Worm (Caenorhabditis elegans) whole organism, L2 larva: ENCODE results near the gene srp-3.
A peak's percentile ranks its signal among the peaks of the same experiment; 100 is the strongest.

ENCODE experiments used
- C34F6.9 ChIP-seq: fragments of 150-350 bp; optimal IDR thresholded peaks from 2 replicates; lab custom pipeline; 2014; ENCODE audit warnings: missing biosample characterization, missing genetic modification characterization
- F13H6.1 ChIP-seq: sonication (generic microtip); optimal IDR thresholded peaks from 2 replicates; lab custom pipeline; 2016; ENCODE audit warnings: missing genetic modification characterization, missing compliant biosample characterization
- R02D3.7 ChIP-seq: fragments of 150-350 bp; optimal IDR thresholded peaks from 2 replicates; lab custom pipeline; 2014; ENCODE audit warnings: missing biosample characterization, missing genetic modification characterization
- Y55F3AM.14 ChIP-seq: fragments of 200-800 bp; sonication (Bioruptor generic); optimal IDR thresholded peaks from 2 replicates; lab custom pipeline; 2018; ENCODE audit warnings: mild to moderate bottlenecking, missing genetic modification characterization, missing compliant biosample characterization
- ZK546.5 ChIP-seq: sonication (generic microtip); optimal IDR thresholded peaks from 2 replicates; lab custom pipeline; 2017; ENCODE audit warnings: missing biosample characterization, missing genetic modification characterization
- aly-2 ChIP-seq: fragments of 150-350 bp; optimal IDR thresholded peaks from 2 replicates; lab custom pipeline; 2014; ENCODE audit warnings: missing biosample characterization, missing genetic modification characterization
- ama-1 ChIP-seq: fragments of 150-350 bp; optimal IDR thresholded peaks from 2 replicates; lab custom pipeline; 2018; ENCODE audit warnings: inconsistent platforms
- blmp-1 ChIP-seq: sonication (generic microtip); optimal IDR thresholded peaks from 2 replicates; lab custom pipeline; 2017; ENCODE audit warnings: missing genetic modification characterization, mild to moderate bottlenecking, missing compliant biosample characterization, antibody characterized with exemption, moderate library complexity; ENCODE audit not compliant: insufficient read depth
- ceh-16 ChIP-seq: fragments of 150-350 bp; optimal IDR thresholded peaks from 2 replicates; lab custom pipeline; 2014; ENCODE audit warnings: missing biosample characterization, missing genetic modification characterization
- ceh-82 ChIP-seq: fragments of 150-350 bp; optimal IDR thresholded peaks from 2 replicates; lab custom pipeline; 2014; ENCODE audit warnings: missing biosample characterization, missing genetic modification characterization
- crh-2 ChIP-seq: sonication (generic microtip); optimal IDR thresholded peaks from 2 replicates; lab custom pipeline; 2017; ENCODE audit warnings: missing biosample characterization, missing genetic modification characterization
- dmd-4 ChIP-seq: sonication (generic microtip); optimal IDR thresholded peaks from 2 replicates; lab custom pipeline; 2017; ENCODE audit warnings: missing biosample characterization, missing genetic modification characterization
- egl-27 ChIP-seq: sonication (generic microtip); optimal IDR thresholded peaks from 3 replicates; lab custom pipeline; 2017; ENCODE audit warnings: missing biosample characterization, missing genetic modification reagents, missing genetic modification characterization
- elt-1 ChIP-seq: fragments of 150-350 bp; optimal IDR thresholded peaks from 2 replicates; lab custom pipeline; 2014; ENCODE audit warnings: missing biosample characterization, missing genetic modification characterization
- elt-3 ChIP-seq: sonication (generic microtip); optimal IDR thresholded peaks from 2 replicates; lab custom pipeline; 2017; ENCODE audit warnings: missing biosample characterization, missing genetic modification characterization
- fos-1 ChIP-seq: fragments of 150-350 bp; optimal IDR thresholded peaks from 2 replicates; lab custom pipeline; 2014; ENCODE audit warnings: missing biosample characterization, missing genetic modification characterization
- gmeb-1 ChIP-seq: fragments of 150-350 bp; optimal IDR thresholded peaks from 2 replicates; lab custom pipeline; 2014; ENCODE audit warnings: missing biosample characterization, missing genetic modification characterization
- lin-11 ChIP-seq: fragments of 150-350 bp; sonication (generic microtip); optimal IDR thresholded peaks from 2 replicates; lab custom pipeline; 2014; ENCODE audit warnings: missing biosample characterization, missing genetic modification characterization, inconsistent platforms, mixed read lengths
- lin-13 ChIP-seq: fragments of 150-350 bp; optimal IDR thresholded peaks from 2 replicates; lab custom pipeline; 2014; ENCODE audit warnings: missing biosample characterization, missing genetic modification reagents, missing genetic modification characterization
- lin-39 ChIP-seq: fragments of 150-350 bp; optimal IDR thresholded peaks from 2 replicates; lab custom pipeline; 2014; ENCODE audit warnings: missing biosample characterization, missing genetic modification reagents, missing genetic modification characterization
- lsy-2 ChIP-seq, 2 experiments: fragments of 150-350 bp in 1 of 2; sonication (generic microtip) in 1 of 2; optimal IDR thresholded peaks; 2 replicates each; lab custom pipeline; 2014 to 2017; ENCODE audit warnings: missing biosample characterization in 2 of 2, missing genetic modification characterization in 2 of 2
- mab-5 ChIP-seq: fragments of 150-350 bp; optimal IDR thresholded peaks from 2 replicates; lab custom pipeline; 2014; ENCODE audit warnings: missing biosample characterization, missing genetic modification characterization
- mbf-1 ChIP-seq: sonication (generic microtip); optimal IDR thresholded peaks from 2 replicates; lab custom pipeline; 2017; ENCODE audit warnings: missing biosample characterization, missing genetic modification characterization
- mdl-1 ChIP-seq, 2 experiments: fragments of 150-350 bp in 1 of 2; sonication (generic microtip) in 1 of 2; optimal IDR thresholded peaks; 2 replicates each; lab custom pipeline; 2017; ENCODE audit warnings: missing biosample characterization in 2 of 2, missing genetic modification characterization in 2 of 2
- nhr-10 ChIP-seq: sonication (generic microtip); optimal IDR thresholded peaks from 2 replicates; lab custom pipeline; 2017; ENCODE audit warnings: missing biosample characterization, missing genetic modification characterization
- nhr-11 ChIP-seq: fragments of 150-350 bp; optimal IDR thresholded peaks from 2 replicates; lab custom pipeline; 2014; ENCODE audit warnings: missing biosample characterization, missing genetic modification characterization
- nhr-12 ChIP-seq: fragments of 150-350 bp; optimal IDR thresholded peaks from 2 replicates; lab custom pipeline; 2014; ENCODE audit warnings: missing biosample characterization, missing genetic modification characterization
- nhr-129 ChIP-seq: fragments of 150-350 bp; optimal IDR thresholded peaks from 2 replicates; lab custom pipeline; 2014; ENCODE audit warnings: missing biosample characterization, missing genetic modification characterization
- nhr-21 ChIP-seq: fragments of 150-350 bp; optimal IDR thresholded peaks from 2 replicates; lab custom pipeline; 2014; ENCODE audit warnings: missing biosample characterization, missing genetic modification characterization
- nhr-23 ChIP-seq: fragments of 150-350 bp; optimal IDR thresholded peaks from 2 replicates; lab custom pipeline; 2014; ENCODE audit warnings: missing biosample characterization, missing genetic modification reagents, missing genetic modification characterization
- nhr-237 ChIP-seq: fragments of 150-350 bp; optimal IDR thresholded peaks from 2 replicates; lab custom pipeline; 2014; ENCODE audit warnings: missing biosample characterization, missing genetic modification characterization
- nhr-25 ChIP-seq: fragments of 150-350 bp; sonication (generic microtip); optimal IDR thresholded peaks from 3 replicates; lab custom pipeline; 2014; ENCODE audit warnings: missing biosample characterization, missing genetic modification characterization
- nhr-6 ChIP-seq: fragments of 150-350 bp; optimal IDR thresholded peaks from 2 replicates; lab custom pipeline; 2014; ENCODE audit warnings: missing biosample characterization, missing genetic modification characterization
- nhr-77 ChIP-seq: fragments of 150-350 bp; optimal IDR thresholded peaks from 2 replicates; lab custom pipeline; 2014; ENCODE audit warnings: missing biosample characterization, missing genetic modification characterization
- peb-1 ChIP-seq: fragments of 150-350 bp; optimal IDR thresholded peaks from 2 replicates; lab custom pipeline; 2014; ENCODE audit warnings: missing biosample characterization, missing genetic modification characterization
- sem-4 ChIP-seq: fragments of 150-350 bp; optimal IDR thresholded peaks from 2 replicates; lab custom pipeline; 2014; ENCODE audit warnings: missing biosample characterization, missing genetic modification reagents, missing genetic modification characterization
- skn-1 ChIP-seq: sonication (generic microtip); optimal IDR thresholded peaks from 2 replicates; lab custom pipeline; 2017; ENCODE audit warnings: missing biosample characterization, missing genetic modification characterization
- sma-9 ChIP-seq, 2 experiments: fragments of 150-350 bp in 1 of 2; sonication (generic microtip) in 1 of 2; optimal IDR thresholded peaks; 2 replicates each; lab custom pipeline; 2014 to 2016; ENCODE audit warnings: missing genetic modification characterization in 2 of 2, mild to moderate bottlenecking in 1 of 2, missing biosample characterization in 1 of 2, missing compliant biosample characterization in 1 of 2, missing genetic modification reagents in 1 of 2, moderate library complexity in 1 of 2
- snpc-4 ChIP-seq: fragments of 150-350 bp; optimal IDR thresholded peaks from 2 replicates; lab custom pipeline; 2014; ENCODE audit warnings: missing biosample characterization, missing genetic modification characterization
- unc-39 ChIP-seq: fragments of 150-350 bp; optimal IDR thresholded peaks from 2 replicates; lab custom pipeline; 2014; ENCODE audit warnings: missing biosample characterization, missing genetic modification characterization
- unc-55 ChIP-seq: fragments of 150-350 bp; sonication (generic microtip); optimal IDR thresholded peaks from 3 replicates; lab custom pipeline; 2014; ENCODE audit warnings: missing biosample characterization, missing genetic modification reagents, missing genetic modification characterization
- zag-1 ChIP-seq: fragments of 150-350 bp; optimal IDR thresholded peaks from 2 replicates; lab custom pipeline; 2014; ENCODE audit warnings: missing biosample characterization, missing genetic modification characterization
- ztf-1 ChIP-seq: fragments of 200-800 bp; sonication (Bioruptor generic); conservative IDR thresholded peaks from 2 replicates; pipeline ENCODE4 v1.3.6; 2022; ENCODE audit warnings: missing genetic modification characterization, missing compliant biosample characterization
- ztf-4 ChIP-seq: fragments of 150-350 bp; optimal IDR thresholded peaks from 2 replicates; lab custom pipeline; 2014; ENCODE audit warnings: missing biosample characterization, missing genetic modification characterization

Gene srp-3

DNA sequence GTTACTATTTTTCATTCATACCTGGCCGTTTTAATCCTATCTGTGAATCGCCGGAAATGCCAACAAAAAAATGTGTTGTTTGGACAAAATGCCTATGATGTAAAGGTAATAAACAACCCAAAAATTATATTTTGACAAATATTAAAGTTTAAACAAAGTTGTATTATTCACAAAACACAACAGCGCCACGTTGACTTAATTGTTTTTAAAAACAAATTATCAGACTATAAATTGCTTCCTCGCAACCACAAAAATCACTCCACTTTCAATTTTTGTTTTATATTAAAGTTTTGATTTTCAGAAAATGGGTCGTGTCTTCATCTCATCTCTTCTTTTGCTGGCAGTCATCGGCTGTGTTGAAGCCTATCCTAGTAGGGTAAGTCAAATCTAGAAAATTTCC lies 1.3 kb upstream of the srp-3 start, which contains the start of gene Y32G9A.5:
Gene Y32G9A.5 (plus strand): TSS at position 301 of the 400 bp plus-strand sequence.
- TF ChIP-seq aly-2 (tag; lab: Kevin White, UChicago) (no peak), ama-1 (lab: Kevin White, UChicago) (no peak), skn-1 (tag; lab: Kevin White, UChicago) (no peak), nhr-10 (no peak), lin-13 (GFP tag; lab: Kevin White, UChicago) (no peak), mdl-1 (tag; optimal IDR thresholded peaks at IDR 0.05; lab: Kevin White, UChicago) (no peak), nhr-77 (tag; lab: Kevin White, UChicago) (no peak), gmeb-1 (tag; lab: Kevin White, UChicago) (no peak), lin-11 (no peak), zag-1 (tag; lab: Kevin White, UChicago) (no peak), F13H6.1 (tag; lab: Kevin White, UChicago) (no peak), egl-27 (tag; lab: Kevin White, UChicago) (no peak), elt-3 (tag; lab: Kevin White, UChicago) (no peak), peb-1 (tag; lab: Kevin White, UChicago) (no peak), nhr-237 (tag; lab: Kevin White, UChicago) (no peak), blmp-1 (tag; lab: Kevin White, UChicago) (no peak), ceh-16 (tag; lab: Kevin White, UChicago) (no peak)

ce11 chrV:1911102-1911501 lies 2.5 kb downstream of the srp-3 start, which contains the start of gene Y32G9A.3:
Gene Y32G9A.3, plus strand, starts transcription at chrV:1911402.
- TF ChIP-seq elt-1 (tag; lab: Kevin White, UChicago) (no peak), sem-4 (no peak), nhr-12 (tag; lab: Kevin White, UChicago) (no peak), fos-1 (tag; lab: Kevin White, UChicago) (no peak), crh-2 (tag; lab: Kevin White, UChicago) (no peak), ztf-4 (no peak), snpc-4 (tag; lab: Kevin White, UChicago) (no peak), mab-5 (no peak), R02D3.7 (tag; lab: Kevin White, UChicago) (no peak), nhr-6 (no peak), nhr-11 (tag; lab: Kevin White, UChicago) (no peak), nhr-25 (tag; lab: Kevin White, UChicago) (no peak), Y55F3AM.14 (no peak)

- TF ChIP-seq ztf-1 (GFP tag; lab: Robert Waterston, UW), result no peak
- no peak for TF ChIP-seq crh-2 (tag; lab: Kevin White, UChicago)
- TF ChIP-seq C34F6.9 (tag; lab: Kevin White, UChicago), result peak; percentile 67
- no peak for TF ChIP-seq nhr-23 (tag; lab: Kevin White, UChicago)
- no peak for TF ChIP-seq elt-3 (tag; lab: Kevin White, UChicago)
- no peak for TF ChIP-seq ZK546.5 (tag; lab: Kevin White, UChicago)
- no peak for TF ChIP-seq mbf-1 (tag; lab: Kevin White, UChicago)
- TF ChIP-seq lin-39 (tag; lab: Kevin White, UChicago), result no peak
- no peak for TF ChIP-seq unc-39 (tag; lab: Kevin White, UChicago)
- TF ChIP-seq lsy-2 (tag; optimal IDR thresholded peaks at IDR 0.05; lab: Kevin White, UChicago), result no peak
- no peak for TF ChIP-seq ceh-82 (tag; lab: Kevin White, UChicago)
- TF ChIP-seq sem-4, result no peak
- TF ChIP-seq nhr-21 (tag; lab: Kevin White, UChicago), result no peak
- no peak for TF ChIP-seq fos-1 (tag; lab: Kevin White, UChicago)
- peak; percentile 62 for TF ChIP-seq unc-55 (GFP tag; lab: Kevin White, UChicago)
- TF ChIP-seq lin-13 (GFP tag; lab: Kevin White, UChicago), result peak; percentile 34
- no peak for TF ChIP-seq blmp-1 (tag; lab: Kevin White, UChicago)
- no peak for TF ChIP-seq R02D3.7 (tag; lab: Kevin White, UChicago)
- no peak for TF ChIP-seq nhr-6
- peak; percentile 50 for TF ChIP-seq nhr-129 (tag; lab: Kevin White, UChicago)
- no peak for TF ChIP-seq dmd-4 (tag; lab: Kevin White, UChicago)
- TF ChIP-seq lin-11, result no peak
- TF ChIP-seq elt-1 (tag; lab: Kevin White, UChicago), result no peak
- peak; percentile 41 for TF ChIP-seq gmeb-1 (tag; lab: Kevin White, UChicago)
- TF ChIP-seq skn-1 (tag; lab: Kevin White, UChicago), result no peak
- no peak for TF ChIP-seq peb-1 (tag; lab: Kevin White, UChicago)
- no peak for TF ChIP-seq sma-9 (GFP tag; optimal IDR thresholded peaks at IDR 0.05; lab: Kevin White, UChicago)
- TF ChIP-seq sma-9 (tag; optimal IDR thresholded peaks at IDR 0.05; lab: Kevin White, UChicago), result no peak
Observed at ce11 chrV:1918030-1918559, 9.5 kb downstream of the srp-3 start, which contains the start of gene Y32G9A.2. Gene Y32G9A.2, plus strand, starts transcription at chrV:1918509.
